Worm (Caenorhabditis elegans) whole organism, L4 larva: ENCODE results near the gene str-161.
"Not testable (repeated sequence)": the region's sequence is repeated elsewhere in the genome, so short reads cannot be mapped to it uniquely, and the experiment has no call there.

Experiments
- ama-1 ChIP-seq: fragments of 150-350 bp; optimal IDR thresholded peaks from 2 replicates; lab custom pipeline; 2014; ENCODE audit warnings: inconsistent platforms, mixed read lengths
- ceh-62 ChIP-seq: sonication (generic microtip); optimal IDR thresholded peaks from 2 replicates; lab custom pipeline; 2017; ENCODE audit warnings: missing biosample characterization, missing genetic modification characterization
- dve-1 ChIP-seq: sonication (generic microtip); optimal IDR thresholded peaks from 2 replicates; lab custom pipeline; 2017; ENCODE audit warnings: antibody characterized with exemption, mild to moderate bottlenecking, missing genetic modification characterization, missing compliant biosample characterization; ENCODE audit not compliant: insufficient read depth
- hmg-1.1 ChIP-seq: fragments of 200-800 bp; sonication (Bioruptor generic); IDR thresholded peaks from 2 replicates; pipeline ENCODE4 v1.3.6; 2022; ENCODE audit warnings: missing genetic modification reagents, missing genetic modification characterization, missing compliant biosample characterization
- jun-1 ChIP-seq: fragments of 150-350 bp; optimal IDR thresholded peaks from 2 replicates; lab custom pipeline; 2014; ENCODE audit warnings: missing biosample characterization, missing genetic modification reagents, missing genetic modification characterization
- nhr-6 ChIP-seq: fragments of 150-350 bp; optimal IDR thresholded peaks from 2 replicates; lab custom pipeline; 2014; ENCODE audit warnings: missing biosample characterization, missing genetic modification characterization
- unc-39 ChIP-seq: sonication (generic microtip); optimal IDR thresholded peaks from 2 replicates; lab custom pipeline; 2017; ENCODE audit warnings: missing biosample characterization, missing genetic modification characterization
- unc-62 ChIP-seq, 3 experiments: fragments of 150-350 bp in 1 of 3; sonication (generic microtip); optimal IDR thresholded peaks in 2 of 3; peaks in 1 of 3; 1 replicate in 1 of 3; 2 replicates in 2 of 3; lab custom pipeline; 2014 to 2017; ENCODE audit warnings: missing biosample characterization in 3 of 3, missing genetic modification characterization in 3 of 3, missing genetic modification reagents in 3 of 3, missing genotype in 1 of 3
- zag-1 ChIP-seq: fragments of 150-350 bp; optimal IDR thresholded peaks from 2 replicates; lab custom pipeline; 2014; ENCODE audit warnings: missing biosample characterization, missing genetic modification characterization
- zip-2 ChIP-seq: fragments of 150-350 bp; optimal IDR thresholded peaks from 2 replicates; lab custom pipeline; 2014; ENCODE audit warnings: missing biosample characterization, missing genetic modification characterization
- ztf-7 ChIP-seq: fragments of 150-350 bp; optimal IDR thresholded peaks from 2 replicates; lab custom pipeline; 2014; ENCODE audit warnings: missing biosample characterization, missing genetic modification characterization

ce11 chrIV:4949729-4950128, 45.9 kb upstream of the str-161 start:
- TF ChIP-seq ceh-62 (tag; lab: Kevin White, UChicago); nhr-6 (tag; lab: Kevin White, UChicago); ztf-7 (tag; lab: Kevin White, UChicago); ama-1 (lab: Kevin White, UChicago); unc-62 (GFP tag; optimal IDR thresholded peaks at IDR 0.05 in 1 of 2; lab: Kevin White, UChicago); unc-62 (tag; optimal IDR thresholded peaks at IDR 0.05; lab: Kevin White, UChicago); hmg-1.1 (GFP tag; lab: Robert Waterston, UW); dve-1 (tag; lab: Kevin White, UChicago); zag-1 (tag; lab: Kevin White, UChicago); unc-39 (tag; lab: Kevin White, UChicago); zip-2 (tag; lab: Kevin White, UChicago); jun-1 (tag; lab: Kevin White, UChicago): not testable (repeated sequence)
